Worm (Caenorhabditis elegans): ENCODE data around the gene galt-1.

- TF ChIP-seq him-1 (tag; optimal IDR thresholded peaks at IDR 0.05): no peak
- TF ChIP-seq W03F9.2 (tag; optimal IDR thresholded peaks at IDR 0.05): no peak
- TF ChIP-seq dao-5 (tag; optimal IDR thresholded peaks at IDR 0.05): no peak
Observed at ce11 chrV:5906252-5906651, 24.5 kb upstream of the galt-1 start, which contains the start of gene srd-15.
